Worm (Caenorhabditis elegans) whole organism, late embryonic: Measurements from ENCODE around the gene vha-2.

Source experiments
- Y22D7AL.16 ChIP-seq: sonication (generic microtip); optimal IDR thresholded peaks from 2 replicates; lab custom pipeline; 2016; ENCODE audit warnings: missing genetic modification characterization, missing compliant biosample characterization
- ama-1 ChIP-seq: fragments of 150-350 bp; optimal IDR thresholded peaks from 2 replicates; lab custom pipeline; 2014
- fax-1 ChIP-seq: sonication (generic microtip); optimal IDR thresholded peaks from 2 replicates; lab custom pipeline; 2016; ENCODE audit warnings: missing genotype, missing genetic modification characterization, missing compliant biosample characterization
- madf-2 ChIP-seq: sonication (generic microtip); optimal IDR thresholded peaks from 2 replicates; lab custom pipeline; 2017; ENCODE audit warnings: missing genetic modification characterization, missing compliant biosample characterization
- nhr-11 ChIP-seq: fragments of 150-350 bp; optimal IDR thresholded peaks from 2 replicates; lab custom pipeline; 2014; ENCODE audit warnings: missing biosample characterization, missing genetic modification characterization
- pag-3 ChIP-seq: sonication (generic microtip); optimal IDR thresholded peaks from 2 replicates; lab custom pipeline; 2016; ENCODE audit warnings: missing compliant biosample characterization, missing genetic modification characterization, borderline replicate concordance
- pat-9 ChIP-seq: fragments of 200-800 bp; sonication (Bioruptor generic); optimal IDR thresholded peaks from 2 replicates; lab custom pipeline; 2018; ENCODE audit warnings: mild to moderate bottlenecking, missing genetic modification characterization, moderate library complexity, missing compliant biosample characterization
- pqm-1 ChIP-seq: sonication (generic microtip); optimal IDR thresholded peaks from 2 replicates; lab custom pipeline; 2016; ENCODE audit warnings: missing genetic modification characterization, missing compliant biosample characterization
- rnt-1 ChIP-seq: sonication (generic microtip); optimal IDR thresholded peaks from 2 replicates; lab custom pipeline; 2016; ENCODE audit warnings: missing genetic modification characterization, missing compliant biosample characterization
- sox-4 ChIP-seq: sonication (generic microtip); optimal IDR thresholded peaks from 2 replicates; lab custom pipeline; 2017; ENCODE audit warnings: mild to moderate bottlenecking, missing genetic modification characterization, inconsistent platforms, missing compliant biosample characterization
- tbx-2 ChIP-seq: sonication (generic microtip); optimal IDR thresholded peaks from 2 replicates; lab custom pipeline; 2016; ENCODE audit warnings: missing genetic modification characterization, missing compliant biosample characterization

DNA sequence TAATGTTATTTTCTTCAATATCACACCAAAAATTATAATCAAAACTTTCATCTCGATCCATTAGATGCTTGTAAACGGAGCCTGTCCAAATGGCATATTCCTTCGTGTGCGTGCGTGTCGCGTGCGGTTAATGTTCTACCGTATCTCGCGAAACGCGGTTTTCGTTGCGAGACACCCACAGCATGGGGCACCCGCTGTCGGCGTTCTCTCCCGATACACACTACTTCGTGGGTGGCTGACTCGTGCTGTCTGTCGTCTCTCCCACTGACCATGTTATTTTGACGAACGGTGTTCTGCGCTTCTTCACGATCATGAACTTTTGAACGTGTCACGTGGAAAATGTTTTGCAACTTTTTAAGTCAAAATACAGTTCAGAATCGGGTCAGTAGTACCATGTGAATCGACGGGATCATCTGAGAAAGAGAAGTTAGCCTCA lies 16.5 kb upstream of the vha-2 start:
- no peak for TF ChIP-seq pag-3 (tag; lab: Kevin White, UChicago)
- peak; percentile 57 for TF ChIP-seq pqm-1 (tag; lab: Kevin White, UChicago)
- peak; percentile 76 for TF ChIP-seq madf-2 (tag; lab: Kevin White, UChicago)
- peak; percentile 51 for TF ChIP-seq Y22D7AL.16 (tag; lab: Kevin White, UChicago)
- TF ChIP-seq ama-1 (lab: Kevin White, UChicago), result peak; percentile 96
- peak; percentile 94 for TF ChIP-seq rnt-1 (tag; lab: Kevin White, UChicago)
- TF ChIP-seq sox-4 (tag; lab: Kevin White, UChicago), result peak; percentile 72
- peak; percentile 92 for TF ChIP-seq tbx-2 (tag; lab: Kevin White, UChicago)
- peak; percentile 77 for TF ChIP-seq pat-9 (tag; lab: Kevin White, UChicago)
- no peak for TF ChIP-seq nhr-11 (tag; lab: Kevin White, UChicago)
- TF ChIP-seq fax-1 (tag; lab: Kevin White, UChicago), result peak; percentile 43
